Fruit fly (Drosophila melanogaster): ENCODE data around the gene CG8031.

CG8031 gene

dm6 chr3R:13047431-13047830 lies 36.3 kb upstream of the CG8031 start, which contains the start of gene CG31157:
Gene CG31157 (plus strand): TSS chr3R:13047731.
- TF ChIP-seq CG7101 (tag; optimal IDR thresholded peaks at IDR 0.05) (no peak), Crg-1 (GFP tag; optimal IDR thresholded peaks at IDR 0.05) (no peak), CG11617 (GFP tag; optimal IDR thresholded peaks at IDR 0.05) (no peak), CG14711 (tag; optimal IDR thresholded peaks at IDR 0.05) (no peak), cnc (optimal IDR thresholded peaks at IDR 0.05) (no peak), Mnt (GFP tag; optimal IDR thresholded peaks at IDR 0.05) (no peak), CG33017 (tag; optimal IDR thresholded peaks at IDR 0.05) (no peak), tj (GFP tag; optimal IDR thresholded peaks at IDR 0.05) (no peak), pad (GFP tag; optimal IDR thresholded peaks at IDR 0.05) (no peak), Hr96 (GFP tag; optimal IDR thresholded peaks at IDR 0.05) (no peak), cic (GFP tag; optimal IDR thresholded peaks at IDR 0.05) (no peak), CG5204 (GFP tag; optimal IDR thresholded peaks at IDR 0.05) (no peak), kay (GFP tag; ENCODE audit: borderline replicate concordance) (no peak), CG12768 (GFP tag; optimal IDR thresholded peaks at IDR 0.05) (no peak), ovo (GFP tag; optimal IDR thresholded peaks at IDR 0.05) (no peak)

dm6 chr3R:13044459-13044858 lies 33.3 kb upstream of the CG8031 start, which contains the start of gene Hsc70-2:
Gene Hsc70-2 (plus strand): TSS chr3R:13044759.
- TF ChIP-seq CG12768 (GFP tag; optimal IDR thresholded peaks at IDR 0.05) (no peak), tj (GFP tag; optimal IDR thresholded peaks at IDR 0.05) (no peak), cnc (optimal IDR thresholded peaks at IDR 0.05) (no peak), Hr96 (GFP tag; optimal IDR thresholded peaks at IDR 0.05) (no peak), bab1 (GFP tag; optimal IDR thresholded peaks at IDR 0.05) (no peak), Clk (GFP tag; optimal IDR thresholded peaks at IDR 0.05) (no peak)

- TF ChIP-seq CG5204 (GFP tag; optimal IDR thresholded peaks at IDR 0.05) (no peak), bab1 (GFP tag; optimal IDR thresholded peaks at IDR 0.05) (no peak), ovo (GFP tag; optimal IDR thresholded peaks at IDR 0.05) (no peak)
These were observed 32.7 kb upstream of the CG8031 start, which contains the start of gene CG45122 for dm6 chr3R:13043857-13044256. Gene CG45122 (plus strand): TSS chr3R:13044157.

- no peak for TF ChIP-seq CG5204 (GFP tag; optimal IDR thresholded peaks at IDR 0.05)
- peak; percentile 63 for TF ChIP-seq pad (GFP tag; optimal IDR thresholded peaks at IDR 0.05)
- peak; percentile 20 for TF ChIP-seq ovo (GFP tag; optimal IDR thresholded peaks at IDR 0.05)
These were observed 31.3 kb upstream of the CG8031 start, which contains the start of gene snk for dm6 chr3R:13042258-13043032. Gene snk (minus strand): TSS chr3R:13042770.

dm6 chr3R:13041750-13042149 lies 30.6 kb upstream of the CG8031 start, which contains the start of gene CG11670:
Gene CG11670 (plus strand): TSS chr3R:13042050.
- no peak for TF ChIP-seq kay (GFP tag; ENCODE audit: borderline replicate concordance)

dm6 chr3R:13039037-13039583 lies 28.0 kb upstream of the CG8031 start:
- TF ChIP-seq toe (GFP tag; optimal IDR thresholded peaks at IDR 0.05) (no peak), Clk (GFP tag; optimal IDR thresholded peaks at IDR 0.05) (no peak), CG7101 (tag; optimal IDR thresholded peaks at IDR 0.05) (no peak), bab1 (GFP tag; optimal IDR thresholded peaks at IDR 0.05) (no peak), CG12768 (GFP tag; optimal IDR thresholded peaks at IDR 0.05) (no peak), CG5204 (GFP tag; optimal IDR thresholded peaks at IDR 0.05) (no peak), CG1620 (GFP tag; optimal IDR thresholded peaks at IDR 0.05) (no peak), tj (GFP tag; optimal IDR thresholded peaks at IDR 0.05) (no peak), CG14711 (tag; optimal IDR thresholded peaks at IDR 0.05) (no peak), kay (GFP tag; ENCODE audit: borderline replicate concordance) (no peak), Hr96 (GFP tag; optimal IDR thresholded peaks at IDR 0.05) (no peak), ovo (GFP tag; optimal IDR thresholded peaks at IDR 0.05) (no peak), pad (GFP tag; optimal IDR thresholded peaks at IDR 0.05) (no peak), CG33017 (tag; optimal IDR thresholded peaks at IDR 0.05) (no peak), CG11617 (GFP tag; optimal IDR thresholded peaks at IDR 0.05) (no peak), CG7045 (GFP tag; optimal IDR thresholded peaks at IDR 0.05) (no peak), cnc (optimal IDR thresholded peaks at IDR 0.05) (no peak)

- TF ChIP-seq cic (GFP tag; optimal IDR thresholded peaks at IDR 0.05) (no peak), Hr96 (GFP tag; optimal IDR thresholded peaks at IDR 0.05) (no peak), CG12768 (GFP tag; optimal IDR thresholded peaks at IDR 0.05) (no peak), CG11617 (GFP tag; optimal IDR thresholded peaks at IDR 0.05) (no peak), Clk (GFP tag; optimal IDR thresholded peaks at IDR 0.05) (no peak), CG1620 (GFP tag; optimal IDR thresholded peaks at IDR 0.05) (no peak), CG5204 (GFP tag; optimal IDR thresholded peaks at IDR 0.05) (no peak), Mnt (GFP tag; optimal IDR thresholded peaks at IDR 0.05) (no peak), tj (GFP tag; optimal IDR thresholded peaks at IDR 0.05) (no peak), CG33017 (tag; optimal IDR thresholded peaks at IDR 0.05) (no peak), toe (GFP tag; optimal IDR thresholded peaks at IDR 0.05) (no peak), bab1 (GFP tag; optimal IDR thresholded peaks at IDR 0.05) (no peak), cnc (optimal IDR thresholded peaks at IDR 0.05) (no peak), Crg-1 (GFP tag; optimal IDR thresholded peaks at IDR 0.05) (no peak), CG7101 (tag; optimal IDR thresholded peaks at IDR 0.05) (no peak), ovo (GFP tag; optimal IDR thresholded peaks at IDR 0.05) (no peak), kay (GFP tag; ENCODE audit: borderline replicate concordance) (no peak), pad (GFP tag; optimal IDR thresholded peaks at IDR 0.05) (no peak), CG7045 (GFP tag; optimal IDR thresholded peaks at IDR 0.05) (no peak)
These were observed 27.0 kb upstream of the CG8031 start, which contains the start of gene CG11668 for dm6 chr3R:13038075-13038474. Gene CG11668 (plus strand): TSS chr3R:13038375.
